Fruit fly (Drosophila melanogaster) whole organism: ENCODE measurements around the gene CG31121.

ENCODE experiments used
- CG8478 ChIP-seq: fragments of >200 bp; optimal IDR thresholded peaks from 2 replicates; lab custom pipeline; 2018; ENCODE audit warnings: inconsistent platforms
- Dll ChIP-seq: fragments of >200 bp; optimal IDR thresholded peaks from 2 replicates; lab custom pipeline; 2017
- EcR ChIP-seq, 2 experiments: fragments of >200 bp; optimal IDR thresholded peaks; 2 replicates each; lab custom pipeline; 2017; ENCODE audit warnings: missing biosample characterization in 2 of 2, missing genetic modification characterization in 2 of 2, missing genetic modification reagents in 2 of 2
- pan ChIP-seq: fragments of >200 bp; optimal IDR thresholded peaks from 2 replicates; lab custom pipeline; 2017
- psq ChIP-seq: fragments of >200 bp; optimal IDR thresholded peaks from 2 replicates; lab custom pipeline; 2017
- usp ChIP-seq: fragments of >200 bp; optimal IDR thresholded peaks from 2 replicates; lab custom pipeline; 2017; ENCODE audit warnings: missing biosample characterization, missing genetic modification characterization, mixed read lengths

The CG31121 gene

DNA sequence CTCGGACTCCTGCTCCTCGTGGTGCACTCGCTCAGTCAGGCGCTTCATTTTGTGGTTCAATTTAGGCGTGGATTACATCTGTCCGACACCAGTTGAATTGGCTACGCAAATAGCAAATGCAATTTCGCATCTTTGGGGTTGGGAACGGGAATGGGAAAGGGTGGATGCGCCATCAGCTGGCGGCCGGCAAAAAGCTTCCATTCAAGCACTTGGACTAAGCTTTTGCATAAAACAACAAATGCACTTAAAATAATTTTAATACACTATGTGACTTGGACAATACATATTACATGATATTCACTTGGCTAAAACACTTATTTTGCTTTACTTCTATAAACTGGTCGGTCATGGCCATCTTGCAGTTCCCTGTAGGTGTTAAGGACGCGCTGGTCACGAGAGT lies 38.3 kb downstream of the CG31121 start, which contains the start of gene HDAC11:
Gene HDAC11, minus strand, starts transcription at position 101 of the 400 bp plus-strand sequence.
- TF ChIP-seq psq (lab: Kevin White, UChicago) (no peak), CG8478 (lab: Kevin White, UChicago) (no peak), pan (lab: Kevin White, UChicago) (no peak), EcR (GFP tag; optimal IDR thresholded peaks at IDR 0.05; lab: Kevin White, UChicago) (no peak), usp (GFP tag; lab: Kevin White, UChicago) (no peak), Dll (no peak)

DNA sequence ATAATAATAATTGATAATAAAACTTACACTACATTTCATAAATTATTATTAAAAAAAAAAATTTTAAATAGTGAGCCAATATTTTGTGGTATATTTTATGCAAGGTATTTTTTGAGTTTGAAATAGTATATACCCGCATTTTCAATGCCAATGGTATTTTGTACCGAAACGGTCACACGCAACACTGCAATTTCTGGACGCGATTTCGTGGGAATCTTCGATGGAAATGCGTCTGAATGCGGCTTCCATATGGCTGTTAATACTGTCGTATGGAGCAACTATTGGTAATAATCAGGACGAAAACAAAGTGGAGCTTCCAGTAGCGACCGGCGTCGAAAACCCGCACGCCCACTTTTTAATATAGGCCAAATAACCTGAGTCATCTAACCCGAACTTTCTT lies 43.0 kb downstream of the CG31121 start, which contains the start of gene Nct:
Gene Nct, plus strand, starts transcription at position 173 of the 400 bp plus-strand sequence.
- TF ChIP-seq CG8478 (lab: Kevin White, UChicago) (no peak), EcR (GFP tag; optimal IDR thresholded peaks at IDR 0.05; lab: Kevin White, UChicago) (no peak), usp (GFP tag; lab: Kevin White, UChicago) (no peak), pan (lab: Kevin White, UChicago) (no peak), psq (lab: Kevin White, UChicago) (no peak), Dll (no peak)

DNA sequence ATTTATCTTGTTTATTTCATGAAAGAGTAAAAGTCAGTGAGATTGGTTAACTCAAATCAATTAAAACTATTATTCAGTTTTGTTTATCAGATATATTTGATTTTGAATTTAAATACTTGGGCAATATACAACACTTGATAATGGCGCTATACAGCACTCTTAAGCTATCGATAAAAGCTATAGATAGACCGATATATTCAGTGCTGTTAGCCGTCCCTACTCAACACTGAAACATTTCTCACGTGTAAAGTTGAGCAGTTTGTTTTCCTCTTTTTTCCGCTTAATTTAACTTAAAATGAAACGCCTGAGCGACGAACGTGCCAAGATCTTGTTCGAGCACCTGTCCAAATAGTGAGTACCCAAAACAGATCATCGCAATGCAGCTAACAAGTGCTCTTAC lies 44.0 kb downstream of the CG31121 start, which contains the start of gene CG7006:
Gene CG7006, plus strand, starts transcription at position 208 of the 400 bp plus-strand sequence.
- TF ChIP-seq EcR (GFP tag; optimal IDR thresholded peaks at IDR 0.05; lab: Kevin White, UChicago) (no peak), CG8478 (lab: Kevin White, UChicago) (no peak), psq (lab: Kevin White, UChicago) (no peak), Dll (no peak), usp (GFP tag; lab: Kevin White, UChicago) (no peak), pan (lab: Kevin White, UChicago) (no peak)

DNA sequence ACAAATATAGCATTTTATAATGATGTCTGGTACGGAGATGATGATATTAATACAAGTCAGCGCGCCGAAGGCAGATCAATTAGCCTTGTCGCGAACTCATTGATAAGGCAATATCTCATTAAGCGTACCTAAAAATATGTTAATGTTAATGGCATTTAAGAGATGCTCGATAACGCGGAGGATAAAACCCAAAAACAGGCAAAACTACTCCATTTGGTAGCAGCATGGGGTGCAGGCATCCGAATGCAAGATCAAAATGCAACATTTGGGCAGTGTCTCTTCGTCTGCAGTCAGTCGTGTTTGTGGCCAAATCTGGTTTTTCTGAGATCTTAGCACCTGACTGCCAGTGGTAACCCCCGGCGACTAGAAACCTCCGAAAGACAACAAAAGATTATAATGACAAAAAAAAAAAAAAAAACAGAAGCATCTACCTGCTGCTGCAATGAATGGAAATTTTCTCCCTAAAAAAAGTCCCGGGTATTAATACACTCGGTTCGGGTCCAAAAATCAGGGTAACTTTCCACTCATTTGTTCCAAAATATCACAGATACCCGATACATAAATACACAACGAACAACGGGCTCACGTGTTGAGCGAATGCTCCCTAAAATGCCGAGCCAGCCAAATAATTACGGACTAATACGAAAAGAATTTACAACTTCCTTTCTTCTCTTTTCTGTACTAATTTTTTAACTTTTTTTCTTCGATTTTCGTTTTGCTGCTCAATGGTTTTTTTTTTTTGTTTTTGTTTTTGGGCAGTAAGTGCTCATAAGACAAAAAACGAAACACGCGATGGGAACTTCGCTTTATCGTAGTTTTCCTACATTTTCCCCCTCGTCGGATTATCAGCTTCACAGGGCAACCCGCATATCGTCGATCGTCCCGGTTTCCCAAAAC lies 48.2 kb downstream of the CG31121 start:
- no peak for TF ChIP-seq EcR (GFP tag; optimal IDR thresholded peaks at IDR 0.05; lab: Kevin White, UChicago)
- TF ChIP-seq CG8478 (lab: Kevin White, UChicago), result no peak
- no peak for TF ChIP-seq usp (GFP tag; lab: Kevin White, UChicago)
- no peak for TF ChIP-seq psq (lab: Kevin White, UChicago)
- no peak for TF ChIP-seq Dll
- TF ChIP-seq pan (lab: Kevin White, UChicago), result no peak

DNA sequence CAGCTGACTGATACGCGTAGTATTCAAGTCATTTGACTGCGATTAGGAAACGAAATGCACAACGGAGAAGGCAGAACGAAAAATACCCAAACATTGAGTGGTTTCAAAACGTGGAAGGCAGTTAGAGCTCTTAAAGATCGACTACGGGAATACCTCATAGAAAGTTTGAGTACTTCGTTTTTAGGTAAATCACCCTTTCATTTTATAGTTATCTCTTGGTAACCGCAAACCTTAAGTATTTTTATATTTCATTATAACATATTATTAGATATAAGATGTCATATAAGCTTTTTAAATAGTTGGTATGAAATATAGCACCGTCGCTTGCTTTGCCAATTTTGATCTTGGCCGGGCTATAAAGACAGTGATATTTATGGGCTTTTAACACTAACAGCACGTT lies 49.3 kb downstream of the CG31121 start:
- TF ChIP-seq pan (lab: Kevin White, UChicago), result no peak
- TF ChIP-seq CG8478 (lab: Kevin White, UChicago), result no peak
- no peak for TF ChIP-seq usp (GFP tag; lab: Kevin White, UChicago)
- TF ChIP-seq EcR (GFP tag; optimal IDR thresholded peaks at IDR 0.05; lab: Kevin White, UChicago), result no peak
- TF ChIP-seq Dll, result no peak
- no peak for TF ChIP-seq psq (lab: Kevin White, UChicago)

DNA sequence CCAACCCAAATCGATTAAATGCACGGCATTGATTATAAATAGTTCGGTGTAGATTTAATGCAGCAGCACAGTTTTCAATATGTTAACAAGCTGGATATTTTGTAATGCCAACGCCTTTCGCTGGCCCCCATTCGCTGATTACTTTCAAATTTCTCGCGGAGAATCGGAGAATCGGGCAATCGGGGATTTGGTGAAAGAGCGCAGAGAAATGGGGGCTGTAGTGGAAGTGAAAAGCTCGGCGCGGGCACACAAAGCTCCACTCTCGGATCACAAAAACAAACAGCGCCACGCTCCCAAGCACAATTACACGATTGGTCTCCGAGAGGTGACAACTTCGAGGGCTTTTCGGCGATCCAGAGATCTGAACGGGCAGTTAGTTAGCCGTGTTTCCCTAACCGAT lies 52.8 kb downstream of the CG31121 start, which contains the start of gene Esp:
Gene Esp, plus strand, starts transcription at position 301 of the 400 bp plus-strand sequence.
- TF ChIP-seq EcR (GFP tag; optimal IDR thresholded peaks at IDR 0.05; lab: Kevin White, UChicago) (no peak), psq (lab: Kevin White, UChicago) (no peak), CG8478 (lab: Kevin White, UChicago) (no peak), pan (lab: Kevin White, UChicago) (no peak), usp (GFP tag; lab: Kevin White, UChicago) (no peak), Dll (no peak)

DNA sequence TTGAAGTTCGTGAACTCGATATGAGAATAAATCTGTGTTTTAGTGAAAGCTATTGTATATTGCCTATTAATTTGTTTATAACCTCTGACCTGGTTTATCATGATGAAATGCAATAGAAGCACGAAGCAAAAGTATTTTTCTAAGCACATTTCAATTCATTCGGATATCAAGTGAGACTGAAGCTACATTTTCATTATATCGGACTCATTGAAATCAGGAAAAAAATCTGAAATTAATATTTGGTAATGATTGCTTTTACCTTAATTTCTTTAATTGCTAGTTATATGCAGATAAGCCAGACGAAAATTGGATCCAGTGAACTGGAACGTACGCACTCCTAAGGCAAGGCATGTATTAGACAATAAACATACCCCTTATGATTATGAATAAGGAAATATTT lies 53.3 kb downstream of the CG31121 start, which contains the start of gene CG33658:
Gene CG33658, minus strand, starts transcription at position 101 of the 400 bp plus-strand sequence.
- TF ChIP-seq usp (GFP tag; lab: Kevin White, UChicago) (no peak), Dll (no peak), pan (lab: Kevin White, UChicago) (no peak)

DNA sequence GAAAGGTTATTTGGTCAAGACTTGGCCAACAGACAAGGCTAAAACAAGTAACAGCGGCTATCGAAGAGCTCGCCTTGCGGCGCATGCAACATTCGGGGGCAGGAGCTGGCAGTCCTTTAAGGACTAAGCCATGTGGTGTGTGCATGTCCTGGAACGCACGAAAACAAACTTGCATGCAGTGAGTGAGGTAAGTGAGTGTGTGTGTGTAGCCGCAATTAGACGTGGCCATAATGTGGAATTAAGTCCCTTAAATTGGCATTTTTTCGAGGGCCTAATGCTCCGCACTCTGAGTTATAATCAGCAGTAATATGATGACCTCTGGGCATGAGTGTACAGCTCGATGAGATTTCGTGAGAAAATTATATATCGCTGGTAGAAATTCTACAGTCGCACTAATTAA lies 60.8 kb downstream of the CG31121 start, which contains the start of gene sosie:
Gene sosie, plus strand, starts transcription at position 301 of the 400 bp plus-strand sequence.
- TF ChIP-seq pan (lab: Kevin White, UChicago) (no peak), psq (lab: Kevin White, UChicago) (no peak), Dll (no peak), usp (GFP tag; lab: Kevin White, UChicago) (no peak), EcR (GFP tag; optimal IDR thresholded peaks at IDR 0.05; lab: Kevin White, UChicago) (no peak), CG8478 (lab: Kevin White, UChicago) (no peak)
